Worm (Caenorhabditis elegans): ENCODE results near the gene Y39H10A.1.

Y39H10A.1 gene

DNA sequence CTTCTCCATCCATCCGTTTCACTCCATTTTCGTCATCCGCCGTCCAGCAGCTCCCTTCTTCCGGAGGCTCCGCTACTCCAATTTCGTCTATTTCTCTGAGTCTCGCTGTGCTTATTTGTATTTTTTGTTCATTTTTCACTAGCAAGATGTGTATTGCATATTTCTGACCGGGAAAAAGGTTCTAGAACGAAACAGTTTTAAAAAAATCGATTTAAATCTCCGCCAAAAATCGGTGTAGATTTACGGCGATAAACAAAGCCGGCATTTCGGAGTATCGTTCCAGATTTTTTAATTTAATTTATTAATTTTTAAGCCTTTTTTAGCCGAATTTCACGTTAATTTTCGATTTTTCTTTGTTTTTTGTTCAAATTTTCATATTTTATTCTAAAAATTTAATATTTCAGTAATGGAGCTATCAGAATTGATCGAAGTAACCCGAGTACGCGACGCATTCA lies 23.8 kb upstream of the Y39H10A.1 start, which contains the start of gene mtm-9 (continued):
- TF ChIP-seq egl-44 (GFP tag; IDR thresholded peaks at IDR 0.05) = no peak
- no peak for TF ChIP-seq mes-4 (tag; optimal IDR thresholded peaks at IDR 0.05)
- no peak for TF ChIP-seq lsy-27 (tag; optimal IDR thresholded peaks at IDR 0.05; ENCODE audit: borderline replicate concordance, insufficient read depth)
- no peak for TF ChIP-seq nhr-179 (tag; optimal IDR thresholded peaks at IDR 0.05)
- peak; percentile 39 for TF ChIP-seq dpl-1 (GFP tag; optimal IDR thresholded peaks at IDR 0.05)
- peak in 1 of 3 experiments; percentile 58 for TF ChIP-seq lin-35 (GFP tag; optimal IDR thresholded peaks at IDR 0.05)
- TF ChIP-seq F37B4.10 (GFP tag; IDR thresholded peaks at IDR 0.05) = no peak
- no peak for TF ChIP-seq K11D2.4 (GFP tag; IDR thresholded peaks at IDR 0.05)
- no peak for TF ChIP-seq ztf-3 (GFP tag; optimal IDR thresholded peaks at IDR 0.05)
- no peak for TF ChIP-seq hlh-12 (tag; optimal IDR thresholded peaks at IDR 0.05)
- no peak for TF ChIP-seq Y79H2A.3 (GFP tag; conservative IDR thresholded peaks at IDR 0.05)
- TF ChIP-seq B0336.3 (GFP tag; IDR thresholded peaks at IDR 0.05) = no peak
- TF ChIP-seq D2030.7 (GFP tag; IDR thresholded peaks at IDR 0.05) = no peak
- no peak for TF ChIP-seq ceh-27 (GFP tag; optimal IDR thresholded peaks at IDR 0.05)
- TF ChIP-seq F52B5.7 (tag; optimal IDR thresholded peaks at IDR 0.05) = no peak
- no peak for TF ChIP-seq lag-1 (GFP tag; IDR thresholded peaks at IDR 0.05)
- TF ChIP-seq him-1 (tag; optimal IDR thresholded peaks at IDR 0.05) = no peak
- no peak for TF ChIP-seq madf-3 (GFP tag; IDR thresholded peaks at IDR 0.05)
- TF ChIP-seq rcor-1 (GFP tag; IDR thresholded peaks at IDR 0.05) = no peak
- no peak for TF ChIP-seq ztf-18 (tag; optimal IDR thresholded peaks at IDR 0.05)
- TF ChIP-seq attf-3 (GFP tag; conservative IDR thresholded peaks at IDR 0.05) = peak; percentile 91
- TF ChIP-seq ztf-22 (GFP tag; optimal IDR thresholded peaks at IDR 0.05) = no peak

DNA sequence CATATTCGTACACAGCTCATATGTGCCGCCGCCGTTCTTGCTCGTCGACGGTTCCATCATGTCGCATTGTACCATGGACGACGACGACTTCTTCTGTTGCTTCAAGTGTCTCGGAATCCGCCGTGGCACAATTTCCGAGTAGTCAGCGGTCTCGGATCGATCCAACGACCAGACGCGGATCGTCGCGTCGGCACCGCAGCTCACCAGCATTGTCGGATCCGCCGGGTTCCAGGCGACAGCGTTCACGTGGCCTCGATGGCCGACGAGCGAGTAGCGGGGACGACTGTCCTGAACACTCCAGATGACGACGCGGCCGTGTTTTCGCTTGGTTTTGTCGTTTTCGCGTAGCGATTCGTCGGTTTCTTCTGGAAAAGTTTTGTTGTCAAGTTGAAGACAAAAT lies 16.7 kb upstream of the Y39H10A.1 start:
- TF ChIP-seq F23B12.7 (tag; optimal IDR thresholded peaks at IDR 0.05; ENCODE audit: insufficient read depth) = no peak
- TF ChIP-seq zfh-2 (GFP tag; conservative IDR thresholded peaks at IDR 0.05) = peak; percentile 87
- TF ChIP-seq pbrm-1 (GFP tag; IDR thresholded peaks at IDR 0.05) = no peak
- no peak for TF ChIP-seq F55B11.4 (tag; optimal IDR thresholded peaks at IDR 0.05; ENCODE audit: borderline replicate concordance, insufficient read depth)
- peak; percentile 71; the same call in 1 of the 2 replicates for TF ChIP-seq egrh-3 (GFP tag; IDR thresholded peaks at IDR 0.05)
- no peak for TF ChIP-seq mxl-1 (tag; optimal IDR thresholded peaks at IDR 0.05)

ce11 chrV:3756887-3757286 lies 10.1 kb upstream of the Y39H10A.1 start, which contains the start of gene gid-7:
TSS of gene gid-7 (minus strand) at chrV:3757074.
- TF ChIP-seq snpc-1.1 (tag; optimal IDR thresholded peaks at IDR 0.05; ENCODE audit: insufficient read depth) = no peak
- peak; percentile 3 for TF ChIP-seq snpc-1.3 (tag; optimal IDR thresholded peaks at IDR 0.05; ENCODE audit: insufficient read depth)
- no peak for TF ChIP-seq repo-1 (tag; optimal IDR thresholded peaks at IDR 0.05)
- no peak for TF ChIP-seq somi-1 (GFP tag; optimal IDR thresholded peaks at IDR 0.05)
- TF ChIP-seq madf-6 (GFP tag; IDR thresholded peaks at IDR 0.05) = peak; percentile 37; the same call in 1 of the 2 replicates
- no peak for TF ChIP-seq F23B12.7 (tag; optimal IDR thresholded peaks at IDR 0.05; ENCODE audit: insufficient read depth)
- TF ChIP-seq him-1 (tag; optimal IDR thresholded peaks at IDR 0.05) = no peak
- no peak for TF ChIP-seq attf-6 (GFP tag; IDR thresholded peaks at IDR 0.05)
- TF ChIP-seq ekl-4 (GFP tag; IDR thresholded peaks at IDR 0.05) = 0 out of 2 replicates have a peak, but pooled peaks have one; percentile 28
- TF ChIP-seq F49E8.2 (tag; optimal IDR thresholded peaks at IDR 0.05; ENCODE audit: insufficient read depth) = peak; percentile 61
- TF ChIP-seq lin-26 (GFP tag; IDR thresholded peaks at IDR 0.05) = 0 out of 2 replicates have a peak, but pooled peaks have one; percentile 24
- no peak for TF ChIP-seq lsl-1 (GFP tag; optimal IDR thresholded peaks at IDR 0.05)
- TF ChIP-seq gei-17 (GFP tag; optimal IDR thresholded peaks at IDR 0.05) = no peak
- TF ChIP-seq hlh-26 (GFP tag; conservative IDR thresholded peaks at IDR 0.05) = no peak
- 0 out of 2 replicates have a peak, but pooled peaks have one; percentile 54 for TF ChIP-seq Y56A3A.18 (GFP tag; IDR thresholded peaks at IDR 0.05)
- TF ChIP-seq xnd-1 (tag; optimal IDR thresholded peaks at IDR 0.05) = no peak
- TF ChIP-seq egl-44 (GFP tag; IDR thresholded peaks at IDR 0.05) = no peak
- peak; percentile 4 for TF ChIP-seq tlf-1 (GFP tag; optimal IDR thresholded peaks at IDR 0.05)
- 0 out of 2 replicates have a peak, but pooled peaks have one; percentile 36 for TF ChIP-seq nfyb-1 (GFP tag; IDR thresholded peaks at IDR 0.05)
- TF ChIP-seq cebp-2 (GFP tag; IDR thresholded peaks at IDR 0.05) = no peak
- no peak for TF ChIP-seq ztf-25 (GFP tag; IDR thresholded peaks at IDR 0.05)

Measured in whole organism, young adult.